Worm (Caenorhabditis elegans): ENCODE results near the gene C15B12.2.

The C15B12.2 gene

ce11 chrX:6473698-6474314 lies 10.6 kb downstream of the C15B12.2 start, which contains the start of the genes C15B12.4 and C15B12.8:
Gene C15B12.4 (minus strand): TSS chrX:6473748.
Gene C15B12.8 (plus strand): TSS chrX:6474264.
- TF ChIP-seq elt-2 (tag; optimal IDR thresholded peaks at IDR 0.05) (no peak), F16B12.6 (tag; optimal IDR thresholded peaks at IDR 0.05) (no peak), efl-1 (optimal IDR thresholded peaks at IDR 0.05) (no peak), efl-1 (GFP tag; optimal IDR thresholded peaks at IDR 0.05 in 1 of 2) (peak in 1 of 2 experiments; percentile 12), lin-13 (GFP tag; optimal IDR thresholded peaks at IDR 0.05) (no peak), nhr-11 (tag; optimal IDR thresholded peaks at IDR 0.05) (no peak), hlh-4 (tag; optimal IDR thresholded peaks at IDR 0.05) (no peak), elt-3 (tag; optimal IDR thresholded peaks at IDR 0.05) (no peak), zip-4 (GFP tag; optimal IDR thresholded peaks at IDR 0.05) (no peak), aly-2 (tag; optimal IDR thresholded peaks at IDR 0.05) (no peak), efl-3 (GFP tag; optimal IDR thresholded peaks at IDR 0.05) (no peak), dsc-1 (tag; optimal IDR thresholded peaks at IDR 0.05) (peak; percentile 39), C04F5.9 (tag; optimal IDR thresholded peaks at IDR 0.05) (no peak), tlp-1 (tag; optimal IDR thresholded peaks at IDR 0.05) (no peak), pqm-1 (tag; optimal IDR thresholded peaks at IDR 0.05) (no peak)

- TF ChIP-seq elt-3 (tag; optimal IDR thresholded peaks at IDR 0.05) (peak in 1 of 6 experiments; percentile 9), elt-2 (tag; optimal IDR thresholded peaks at IDR 0.05) (peak; percentile 82), nhr-77 (tag; optimal IDR thresholded peaks at IDR 0.05) (no peak)
These were observed 13.3 kb downstream of the C15B12.2 start, which contains the start of gene C15B12.1 for ce11 chrX:6476540-6476939. Gene C15B12.1 (plus strand): TSS chrX:6476810.

- TF ChIP-seq efl-1 (optimal IDR thresholded peaks at IDR 0.05), result no peak
- peak in 1 of 2 experiments; percentile 61 for TF ChIP-seq efl-1 (GFP tag; optimal IDR thresholded peaks at IDR 0.05 in 1 of 2)
- TF ChIP-seq nhr-12 (tag; optimal IDR thresholded peaks at IDR 0.05), result no peak
These were observed 21.6 kb downstream of the C15B12.2 start, which contains the start of gene gar-1 for ce11 chrX:6484780-6485179. Gene gar-1 (minus strand): TSS chrX:6484880.

DNA sequence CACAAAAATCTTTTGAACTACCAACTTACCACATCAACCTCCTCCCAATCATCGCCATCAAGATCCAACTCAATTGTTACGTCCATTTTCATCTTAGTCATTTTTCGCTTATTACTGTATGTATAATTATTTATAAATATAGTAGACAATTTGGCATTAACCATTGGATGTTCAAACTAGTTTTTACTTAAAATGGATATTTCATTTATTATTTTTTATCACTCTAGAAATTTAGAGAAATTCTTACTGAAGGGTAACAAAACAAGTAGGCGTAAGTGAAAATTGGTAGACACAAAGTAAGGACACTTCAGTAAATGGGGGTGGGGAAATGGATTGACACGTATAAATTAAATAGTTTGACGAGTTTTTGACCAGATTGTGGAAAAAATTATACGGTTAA lies 36.5 kb downstream of the C15B12.2 start, which contains the start of gene actl-1:
actl-1 (minus strand) TSS at position 101 of the 400 bp plus-strand sequence.
- TF ChIP-seq fkh-8 (tag; optimal IDR thresholded peaks at IDR 0.05), result no peak
- no peak for TF ChIP-seq zip-4 (GFP tag; optimal IDR thresholded peaks at IDR 0.05)
- no peak for TF ChIP-seq swsn-7 (tag; optimal IDR thresholded peaks at IDR 0.05)
- no peak for TF ChIP-seq snpc-4 (tag; optimal IDR thresholded peaks at IDR 0.05)
- TF ChIP-seq skn-1 (tag; optimal IDR thresholded peaks at IDR 0.05), result no peak
- TF ChIP-seq mab-9 (GFP tag; IDR thresholded peaks at IDR 0.05), result no peak
- no peak for TF ChIP-seq nhr-84 (tag; optimal IDR thresholded peaks at IDR 0.05)
- no peak for TF ChIP-seq fos-1 (tag; optimal IDR thresholded peaks at IDR 0.05)
- TF ChIP-seq grh-1 (GFP tag; IDR thresholded peaks at IDR 0.05), result no peak
- TF ChIP-seq unc-62 (GFP tag; optimal IDR thresholded peaks at IDR 0.05), result no peak
- no peak for TF ChIP-seq Y116A8C.19 (tag; optimal IDR thresholded peaks at IDR 0.05; ENCODE audit: borderline replicate concordance)
- TF ChIP-seq dsc-1 (tag; optimal IDR thresholded peaks at IDR 0.05), result no peak
- no peak for TF ChIP-seq unc-98 (GFP tag; IDR thresholded peaks at IDR 0.05)
- TF ChIP-seq nhr-90 (tag; optimal IDR thresholded peaks at IDR 0.05; ENCODE audit: poor library complexity), result no peak
- TF ChIP-seq sptf-1 (tag; optimal IDR thresholded peaks at IDR 0.05), result no peak
- TF ChIP-seq lin-14 (GFP tag; optimal IDR thresholded peaks at IDR 0.05), result no peak
- TF ChIP-seq C16A3.4 (tag; optimal IDR thresholded peaks at IDR 0.05), result no peak
- no peak for TF ChIP-seq lin-35 (GFP tag; optimal IDR thresholded peaks at IDR 0.05)
- no peak for TF ChIP-seq mep-1 (tag; optimal IDR thresholded peaks at IDR 0.05)
- TF ChIP-seq nhr-237 (tag; optimal IDR thresholded peaks at IDR 0.05), result no peak

DNA sequence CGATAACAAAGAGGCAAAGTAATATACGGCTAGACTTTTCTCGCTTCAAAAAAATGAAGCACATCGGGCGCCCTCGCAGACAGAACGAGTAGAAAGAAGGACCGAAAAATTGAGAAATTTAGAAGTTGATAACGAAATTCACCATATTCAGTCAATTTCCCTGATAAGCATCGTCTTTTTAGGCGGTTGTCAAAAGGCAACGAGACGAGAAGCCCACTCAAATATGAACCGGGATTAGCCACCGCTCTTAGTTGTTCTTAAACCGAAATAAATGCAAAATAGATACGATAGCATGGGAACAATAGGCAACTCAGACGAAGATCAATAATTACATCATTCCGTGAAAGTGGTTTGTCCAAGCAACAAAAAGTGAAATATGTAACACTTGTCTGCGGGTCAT lies 39.9 kb downstream of the C15B12.2 start:
- peak; percentile 22 for TF ChIP-seq elt-2 (tag; optimal IDR thresholded peaks at IDR 0.05)
- no peak for TF ChIP-seq nhr-12 (tag; optimal IDR thresholded peaks at IDR 0.05)
- TF ChIP-seq nhr-85 (tag), result no peak
- TF ChIP-seq ceh-8 (GFP tag; optimal IDR thresholded peaks at IDR 0.05), result no peak
- TF ChIP-seq ets-5 (GFP tag; IDR thresholded peaks at IDR 0.05), result no peak
- TF ChIP-seq hlh-17 (GFP tag; optimal IDR thresholded peaks at IDR 0.05; ENCODE audit: borderline replicate concordance), result no peak

Data from whole organism, L1 larva.